Fruit fly (Drosophila melanogaster) whole organism, adult: ENCODE results near the gene CG31381.

ENCODE experiments used
- CG11617 ChIP-seq: fragments of 200-800 bp; sonication (Bioruptor generic); optimal IDR thresholded peaks from 2 replicates; lab custom pipeline; 2017; ENCODE audit warnings: mild to moderate bottlenecking, missing biosample characterization, missing genetic modification reagents, missing genetic modification characterization
- CG14711 ChIP-seq: fragments of 200-800 bp; sonication (Bioruptor generic); optimal IDR thresholded peaks from 2 replicates; lab custom pipeline; 2018; ENCODE audit warnings: missing biosample characterization, mild to moderate bottlenecking, missing genetic modification characterization, moderate library complexity
- CG33017 ChIP-seq: fragments of 200-800 bp; sonication (Bioruptor generic); optimal IDR thresholded peaks from 2 replicates; lab custom pipeline; 2018; ENCODE audit warnings: missing biosample characterization, mild to moderate bottlenecking, missing genetic modification characterization, moderate library complexity
- CG5204 ChIP-seq: fragments of 200-800 bp; sonication (Bioruptor generic); optimal IDR thresholded peaks from 2 replicates; lab custom pipeline; 2016; ENCODE audit warnings: missing biosample characterization, missing genetic modification characterization
- CG7045 ChIP-seq: fragments of 200-800 bp; sonication (Bioruptor generic); optimal IDR thresholded peaks from 2 replicates; lab custom pipeline; 2017; ENCODE audit warnings: missing biosample characterization, mild to moderate bottlenecking, missing genetic modification characterization
- Clk ChIP-seq: fragments of 200-800 bp; sonication (Bioruptor generic); optimal IDR thresholded peaks from 2 replicates; lab custom pipeline; 2017; ENCODE audit warnings: missing biosample characterization, missing genetic modification characterization
- cic ChIP-seq: fragments of 200-800 bp; sonication (Bioruptor generic); optimal IDR thresholded peaks from 2 replicates; lab custom pipeline; 2017; ENCODE audit warnings: missing biosample characterization, mild to moderate bottlenecking, missing genetic modification characterization, moderate library complexity
- cnc ChIP-seq, 2 experiments: fragments of >200 bp; optimal IDR thresholded peaks; 2 replicates each; lab custom pipeline; 2017
- kay ChIP-seq: fragments of 200-800 bp; sonication (Bioruptor generic); peaks from one replicate; lab custom pipeline; 2016; ENCODE audit warnings: missing biosample characterization, missing genetic modification characterization, borderline replicate concordance
- tj ChIP-seq: fragments of 200-800 bp; sonication (Bioruptor generic); optimal IDR thresholded peaks from 3 replicates; lab custom pipeline; 2017; ENCODE audit warnings: missing biosample characterization, mild to moderate bottlenecking, missing genetic modification characterization, moderate library complexity
- toe ChIP-seq: fragments of 200-800 bp; sonication (Bioruptor generic); optimal IDR thresholded peaks from 2 replicates; lab custom pipeline; 2016; ENCODE audit warnings: missing biosample characterization, missing genetic modification characterization

DNA sequence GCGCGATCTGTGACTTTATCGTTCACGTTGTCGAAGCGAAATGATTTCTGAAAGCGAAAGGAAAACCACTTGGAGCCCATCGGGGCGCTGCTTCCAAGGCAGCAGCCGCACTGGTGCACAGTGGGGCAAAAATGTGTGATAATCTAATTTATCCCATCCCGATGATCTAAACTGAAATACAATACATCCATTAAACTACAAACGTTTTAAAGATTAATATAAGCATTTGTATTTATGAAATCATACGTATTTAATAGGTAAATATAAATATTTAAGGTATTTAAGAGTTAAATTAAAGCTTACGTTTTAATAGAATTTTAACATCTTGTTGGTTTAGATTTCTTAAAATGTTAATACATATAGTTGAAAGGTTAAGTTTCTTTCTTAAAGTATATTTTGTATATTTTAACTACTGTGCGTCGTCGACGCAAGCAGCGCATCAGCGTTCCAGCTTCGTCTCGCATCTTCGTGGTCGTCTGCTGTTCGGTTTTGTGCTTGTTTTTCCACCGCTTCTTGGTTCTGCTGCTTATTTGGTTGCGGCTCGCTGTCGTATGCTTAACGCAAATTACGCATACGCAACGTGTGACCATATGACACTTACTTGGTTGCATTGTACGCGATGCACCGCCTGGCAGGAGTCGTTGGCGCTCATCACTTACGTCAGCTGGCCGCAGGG is 29.3 kb downstream of the CG31381 start, which contains the start of gene CG13643:
- no peak for TF ChIP-seq CG14711 (tag; lab: Kevin White, UChicago)
- TF ChIP-seq kay (GFP tag; lab: Kevin White, UChicago), result no peak
- TF ChIP-seq Clk, result no peak
- TF ChIP-seq tj (GFP tag; lab: Kevin White, UChicago), result no peak
- TF ChIP-seq cnc (optimal IDR thresholded peaks at IDR 0.05; lab: Kevin White, UChicago), result no peak
- no peak for TF ChIP-seq CG5204 (GFP tag; lab: Kevin White, UChicago)
- no peak for TF ChIP-seq toe (GFP tag; lab: Kevin White, UChicago)
- no peak for TF ChIP-seq CG11617 (GFP tag; lab: Kevin White, UChicago)
- TF ChIP-seq CG33017, result no peak
- TF ChIP-seq CG7045 (GFP tag; lab: Kevin White, UChicago), result no peak
- TF ChIP-seq cic (GFP tag; lab: Kevin White, UChicago), result no peak
